Fruit fly (Drosophila melanogaster): ENCODE data around the gene CG31517.

The CG31517 gene

dm6 chr3R:13974741-13975245 is 26.6 kb downstream of the CG31517 start (continued):
- TF ChIP-seq Drgx (GFP tag; IDR thresholded peaks at IDR 0.05), result peak; percentile 37; the same call in 1 of the 2 replicates
- no peak for TF ChIP-seq gro (GFP tag; optimal IDR thresholded peaks at IDR 0.05)
- no peak for TF ChIP-seq CG6689 (GFP tag; IDR thresholded peaks at IDR 0.05)
- no peak for TF ChIP-seq CG6765 (GFP tag; optimal IDR thresholded peaks at IDR 0.05)
- no peak for TF ChIP-seq CG7786 (GFP tag; optimal IDR thresholded peaks at IDR 0.05)
- TF ChIP-seq Nf-YB (GFP tag; optimal IDR thresholded peaks at IDR 0.05), result no peak
- TF ChIP-seq CG8290 (GFP tag; optimal IDR thresholded peaks at IDR 0.05), result no peak
- no peak for TF ChIP-seq CG8290 (tag; optimal IDR thresholded peaks at IDR 0.05)
- TF ChIP-seq vvl (GFP tag; IDR thresholded peaks at IDR 0.05), result peak; percentile 31; the same call in 1 of the 2 replicates

- TF ChIP-seq tx (GFP tag; optimal IDR thresholded peaks at IDR 0.05) (no peak), Hr51 (GFP tag; optimal IDR thresholded peaks at IDR 0.05) (no peak), br (optimal IDR thresholded peaks at IDR 0.05) (no peak), Meics (GFP tag; optimal IDR thresholded peaks at IDR 0.05) (no peak), Deaf1 (tag; optimal IDR thresholded peaks at IDR 0.05) (peak; percentile 92), vvl (GFP tag; IDR thresholded peaks at IDR 0.05) (peak; percentile 9; the same call in 1 of the 2 replicates), repo (GFP tag; optimal IDR thresholded peaks at IDR 0.05) (no peak), CG18476 (GFP tag; optimal IDR thresholded peaks at IDR 0.05) (no peak), CG11085 (GFP tag; IDR thresholded peaks at IDR 0.05) (no peak), Stat92E (GFP tag; optimal IDR thresholded peaks at IDR 0.05) (no peak), CG17361 (GFP tag; IDR thresholded peaks at IDR 0.05) (no peak), Kr (GFP tag; optimal IDR thresholded peaks at IDR 0.05) (no peak), dm (GFP tag; optimal IDR thresholded peaks at IDR 0.05) (peak; percentile 2), nerfin-1 (tag; optimal IDR thresholded peaks at IDR 0.05) (no peak), Doc3 (GFP tag; IDR thresholded peaks at IDR 0.05; ENCODE audit: partially characterized antibody) (no peak), pfk (GFP tag; optimal IDR thresholded peaks at IDR 0.05) (peak; percentile 32), CG13894 (tag; optimal IDR thresholded peaks at IDR 0.05) (peak; percentile 17), CG7556 (GFP tag; optimal IDR thresholded peaks at IDR 0.05) (no peak), CG16779 (GFP tag; IDR thresholded peaks at IDR 0.05) (no peak), trh (GFP tag; optimal IDR thresholded peaks at IDR 0.05) (no peak), ase (GFP tag; IDR thresholded peaks at IDR 0.05) (no peak), CG31441 (GFP tag; IDR thresholded peaks at IDR 0.05) (no peak), ERR (GFP tag; optimal IDR thresholded peaks at IDR 0.05) (no peak), wdn (GFP tag; IDR thresholded peaks at IDR 0.05) (no peak), CG7786 (GFP tag; optimal IDR thresholded peaks at IDR 0.05) (no peak), nom (GFP tag; optimal IDR thresholded peaks at IDR 0.05) (peak; percentile 25), CkIIα-i1 (GFP tag; IDR thresholded peaks at IDR 0.05) (no peak), CG17359 (tag; optimal IDR thresholded peaks at IDR 0.05) (no peak), CG3163 (GFP tag; optimal IDR thresholded peaks at IDR 0.05) (peak; percentile 87), pros (GFP tag; optimal IDR thresholded peaks at IDR 0.05) (peak; percentile 84), chinmo (GFP tag; IDR thresholded peaks at IDR 0.05; ENCODE audit: partially characterized antibody) (peak; percentile 80; the same call in 3 of the 4 replicates), gcm (GFP tag; optimal IDR thresholded peaks at IDR 0.05) (no peak), CG10147 (GFP tag; optimal IDR thresholded peaks at IDR 0.05) (no peak), Eip74EF (GFP tag; optimal IDR thresholded peaks at IDR 0.05) (peak in 1 of 2 experiments; percentile 20), sc (optimal IDR thresholded peaks at IDR 0.05) (no peak), sc (GFP tag; optimal IDR thresholded peaks at IDR 0.05) (no peak), maf-S (GFP tag; optimal IDR thresholded peaks at IDR 0.05) (no peak), CG4707 (GFP tag; optimal IDR thresholded peaks at IDR 0.05) (no peak), ci (GFP tag; IDR thresholded peaks at IDR 0.05) (peak; percentile 71; the same call in 2 of the 3 replicates), unc-4 (GFP tag; IDR thresholded peaks at IDR 0.05; ENCODE audit: partially characterized antibody) (peak; percentile 30; the same call in 1 of the 2 replicates), Bgb (GFP tag; IDR thresholded peaks at IDR 0.05; ENCODE audit: partially characterized antibody) (no peak), trem (tag; optimal IDR thresholded peaks at IDR 0.05) (no peak)
Observed at dm6 chr3R:13976070-13976492, 27.9 kb downstream of the CG31517 start.

Measured in whole organism, embryonic.